Fruit fly (Drosophila melanogaster) whole organism, pupa: Measurements from ENCODE around the gene Cpr64Ab.
A peak's percentile ranks its signal among the peaks of the same experiment; 100 is the strongest.

Source experiments
- CG10348 ChIP-seq: fragments of 200-800 bp; sonication (Bioruptor generic); IDR thresholded peaks from 2 replicates; pipeline ENCODE4 v1.3.6; 2022; ENCODE audit warnings: missing biosample characterization, missing genetic modification characterization
- CG14655 ChIP-seq: fragments of 200-800 bp; sonication (Bioruptor generic); optimal IDR thresholded peaks from 3 replicates; lab custom pipeline; 2017; ENCODE audit warnings: mild to moderate bottlenecking, missing biosample characterization, missing genetic modification reagents, missing genetic modification characterization
- CG32121 ChIP-seq: fragments of 200-800 bp; sonication (Bioruptor generic); IDR thresholded peaks from 2 replicates; pipeline ENCODE4 v1.3.6; 2022; ENCODE audit warnings: missing biosample characterization, missing genetic modification characterization
- CG34367 ChIP-seq: fragments of 200-800 bp; sonication (Bioruptor generic); optimal IDR thresholded peaks from 2 replicates; lab custom pipeline; 2018; ENCODE audit warnings: missing biosample characterization, mild to moderate bottlenecking, missing genetic modification characterization
- CG8159 ChIP-seq: fragments of 200-800 bp; sonication (Bioruptor generic); optimal IDR thresholded peaks from 3 replicates; lab custom pipeline; 2018; ENCODE audit warnings: missing biosample characterization, mild to moderate bottlenecking, missing genetic modification characterization, moderate library complexity
- CG9948 ChIP-seq: fragments of 200-800 bp; sonication (Bioruptor generic); optimal IDR thresholded peaks from 2 replicates; lab custom pipeline; 2018; ENCODE audit warnings: missing biosample characterization, mild to moderate bottlenecking, missing genetic modification characterization, moderate library complexity
- EcR ChIP-seq: fragments of 200-800 bp; sonication (Bioruptor generic); optimal IDR thresholded peaks from 3 replicates; lab custom pipeline; 2019; ENCODE audit warnings: missing biosample characterization, missing genetic modification characterization, mild to moderate bottlenecking, moderate library complexity, missing genetic modification reagents
- Ets98B ChIP-seq: fragments of 200-800 bp; sonication (Bioruptor generic); IDR thresholded peaks from 2 replicates; pipeline ENCODE4 v1.3.6; 2022; ENCODE audit warnings: missing biosample characterization, missing genetic modification characterization
- Pif1B ChIP-seq: fragments of 200-800 bp; sonication (Bioruptor generic); optimal IDR thresholded peaks from 3 replicates; lab custom pipeline; 2016; ENCODE audit warnings: missing biosample characterization, missing genetic modification characterization
- fd96Ca ChIP-seq: fragments of 200-800 bp; sonication (Bioruptor generic); IDR thresholded peaks from 3 replicates; pipeline ENCODE4 v1.3.6; 2022; ENCODE audit warnings: missing biosample characterization, missing genetic modification characterization
- gl ChIP-seq: fragments of 200-800 bp; sonication (Bioruptor generic); optimal IDR thresholded peaks from 2 replicates; lab custom pipeline; 2018; ENCODE audit warnings: missing biosample characterization, mild to moderate bottlenecking, missing genetic modification characterization

DNA sequence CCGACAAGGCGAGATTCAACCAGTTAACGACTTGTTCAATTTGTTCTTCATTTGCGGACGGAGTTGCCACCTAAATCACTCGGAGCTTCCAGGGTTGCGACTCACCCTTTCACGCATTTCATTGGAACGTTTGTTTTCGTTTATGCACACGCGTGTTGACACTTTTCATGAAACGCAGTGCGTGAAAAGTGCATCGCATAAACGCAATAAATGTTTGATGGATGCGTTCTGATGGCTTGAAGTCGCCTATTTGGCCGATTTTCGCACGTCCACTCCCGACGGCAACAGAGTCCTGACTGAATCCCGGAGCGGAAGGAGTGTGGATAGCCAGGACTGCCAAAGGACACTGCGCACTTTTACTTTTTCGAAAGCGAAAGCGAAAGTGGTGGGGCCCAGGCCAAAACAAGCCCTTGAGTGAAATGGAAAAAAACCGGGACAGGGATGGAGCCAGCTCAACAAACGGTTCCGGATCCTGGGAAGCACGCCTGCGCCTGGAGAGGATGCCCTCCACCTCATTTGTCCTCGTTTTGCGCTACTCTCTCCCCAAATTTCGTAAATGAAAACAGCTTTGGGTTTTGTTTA, 33.3 kb downstream of the Cpr64Ab start, which contains the start of gene Teh4:
- TF ChIP-seq EcR (GFP tag; lab: Kevin White, UChicago), result no peak
- TF ChIP-seq CG34367 (tag; lab: Kevin White, UChicago), result no peak
- no peak for TF ChIP-seq CG32121
- no peak for TF ChIP-seq CG9948 (tag; lab: Kevin White, UChicago)
- TF ChIP-seq Pif1B (GFP tag; lab: Kevin White, UChicago), result no peak
- no peak for TF ChIP-seq fd96Ca (GFP tag; lab: Robert Waterston, UW)
- TF ChIP-seq CG8159 (tag; lab: Kevin White, UChicago), result peak; percentile 47
- no peak for TF ChIP-seq gl (tag; lab: Kevin White, UChicago)
- peak; percentile 62 for TF ChIP-seq CG14655
- TF ChIP-seq CG10348 (GFP tag; lab: Robert Waterston, UW), result no peak
- no peak for TF ChIP-seq Ets98B (GFP tag; lab: Robert Waterston, UW)
